Worm (Caenorhabditis elegans) whole organism, L4/young adult: ENCODE measurements around the gene Y39B6A.37.

Experiments
- dao-5 ChIP-seq: sonication (generic microtip); optimal IDR thresholded peaks from 2 replicates; lab custom pipeline; 2016; ENCODE audit warnings: missing genotype, missing genetic modification characterization, moderate library complexity, missing compliant biosample characterization
- him-1 ChIP-seq: sonication (generic microtip); optimal IDR thresholded peaks from 2 replicates; lab custom pipeline; 2016; ENCODE audit warnings: missing genotype, missing genetic modification reagents, missing genetic modification characterization, missing compliant biosample characterization

- TF ChIP-seq him-1 (tag; lab: Kevin White, UChicago) (no peak), dao-5 (no peak)
These were observed 35.5 kb downstream of the Y39B6A.37 start, which contains the start of gene Y39B6A.25 for ce11 chrV:19026163-19026562.
